Fruit fly (Drosophila melanogaster): Measurements from ENCODE around the gene CG12091.

CG12091 gene

dm6 chr3L:1569162-1569965, 32.7 kb upstream of the CG12091 start, which contains the start of gene Tmep:
Tmep (plus strand) TSS chr3L:1569181.
- TF ChIP-seq Mnt (GFP tag; optimal IDR thresholded peaks at IDR 0.05) (peak; percentile 5), cnc (optimal IDR thresholded peaks at IDR 0.05) (no peak), tj (GFP tag; optimal IDR thresholded peaks at IDR 0.05) (peak; percentile 61), CG33017 (tag; optimal IDR thresholded peaks at IDR 0.05) (no peak), CG5204 (GFP tag; optimal IDR thresholded peaks at IDR 0.05) (no peak), cic (GFP tag; optimal IDR thresholded peaks at IDR 0.05) (peak; percentile 63), CG1620 (GFP tag; optimal IDR thresholded peaks at IDR 0.05) (no peak)

dm6 chr3L:1568225-1569161, 31.9 kb upstream of the CG12091 start, which contains the start of gene CG7879:
CG7879 (minus strand) TSS chr3L:1568608.
- TF ChIP-seq cic (GFP tag; optimal IDR thresholded peaks at IDR 0.05) = peak; percentile 98
- no peak for TF ChIP-seq Hr96 (GFP tag; optimal IDR thresholded peaks at IDR 0.05)
- TF ChIP-seq CG11617 (GFP tag; optimal IDR thresholded peaks at IDR 0.05) = peak; percentile 7
- peak; percentile 28 for TF ChIP-seq CG1620 (GFP tag; optimal IDR thresholded peaks at IDR 0.05)
- TF ChIP-seq kay (GFP tag; ENCODE audit: borderline replicate concordance) = no peak
- TF ChIP-seq bab1 (GFP tag; optimal IDR thresholded peaks at IDR 0.05) = peak; percentile 53
- TF ChIP-seq Mnt (GFP tag; optimal IDR thresholded peaks at IDR 0.05) = peak; percentile 20
- TF ChIP-seq CG12768 (GFP tag; optimal IDR thresholded peaks at IDR 0.05) = no peak
- TF ChIP-seq ovo (GFP tag; optimal IDR thresholded peaks at IDR 0.05) = peak; percentile 2
- peak; percentile 24 for TF ChIP-seq CG7101 (tag; optimal IDR thresholded peaks at IDR 0.05)

dm6 chr3L:1565092-1565491, 28.5 kb upstream of the CG12091 start, which contains the start of gene CG12003:
CG12003 (plus strand) TSS chr3L:1565392.
- TF ChIP-seq tj (GFP tag; optimal IDR thresholded peaks at IDR 0.05) = no peak
- no peak for TF ChIP-seq toe (GFP tag; optimal IDR thresholded peaks at IDR 0.05)
- no peak for TF ChIP-seq CG12768 (GFP tag; optimal IDR thresholded peaks at IDR 0.05)
- no peak for TF ChIP-seq ovo (GFP tag; optimal IDR thresholded peaks at IDR 0.05)
- no peak for TF ChIP-seq Crg-1 (GFP tag; optimal IDR thresholded peaks at IDR 0.05)
- TF ChIP-seq bab1 (GFP tag; optimal IDR thresholded peaks at IDR 0.05) = no peak
- no peak for TF ChIP-seq pad (GFP tag; optimal IDR thresholded peaks at IDR 0.05)
- TF ChIP-seq kay (GFP tag; ENCODE audit: borderline replicate concordance) = no peak
- TF ChIP-seq cic (GFP tag; optimal IDR thresholded peaks at IDR 0.05) = no peak
- TF ChIP-seq CG11617 (GFP tag; optimal IDR thresholded peaks at IDR 0.05) = no peak
- no peak for TF ChIP-seq CG1620 (GFP tag; optimal IDR thresholded peaks at IDR 0.05)
- no peak for TF ChIP-seq CG7101 (tag; optimal IDR thresholded peaks at IDR 0.05)

- peak; percentile 89 for TF ChIP-seq CG7045 (GFP tag; optimal IDR thresholded peaks at IDR 0.05)
- TF ChIP-seq CG5204 (GFP tag; optimal IDR thresholded peaks at IDR 0.05) = no peak
- TF ChIP-seq CG12768 (GFP tag; optimal IDR thresholded peaks at IDR 0.05) = peak; percentile 95
- TF ChIP-seq ovo (GFP tag; optimal IDR thresholded peaks at IDR 0.05) = peak; percentile 86
- peak; percentile 91 for TF ChIP-seq bab1 (GFP tag; optimal IDR thresholded peaks at IDR 0.05)
- peak; percentile 93 for TF ChIP-seq Clk (GFP tag; optimal IDR thresholded peaks at IDR 0.05)
- TF ChIP-seq Mnt (GFP tag; optimal IDR thresholded peaks at IDR 0.05) = peak; percentile 92
- TF ChIP-seq tj (GFP tag; optimal IDR thresholded peaks at IDR 0.05) = peak; percentile 84
- peak; percentile 66 for TF ChIP-seq cic (GFP tag; optimal IDR thresholded peaks at IDR 0.05)
- TF ChIP-seq toe (GFP tag; optimal IDR thresholded peaks at IDR 0.05) = peak; percentile 94
- TF ChIP-seq CG14711 (tag; optimal IDR thresholded peaks at IDR 0.05) = peak; percentile 83
- TF ChIP-seq kay (GFP tag; ENCODE audit: borderline replicate concordance) = no peak
- no peak for TF ChIP-seq cnc (optimal IDR thresholded peaks at IDR 0.05)
- peak; percentile 86 for TF ChIP-seq CG33017 (tag; optimal IDR thresholded peaks at IDR 0.05)
- peak; percentile 90 for TF ChIP-seq CG1620 (GFP tag; optimal IDR thresholded peaks at IDR 0.05)
- TF ChIP-seq pad (GFP tag; optimal IDR thresholded peaks at IDR 0.05) = peak; percentile 83
- TF ChIP-seq Crg-1 (GFP tag; optimal IDR thresholded peaks at IDR 0.05) = peak; percentile 93
- TF ChIP-seq CG11617 (GFP tag; optimal IDR thresholded peaks at IDR 0.05) = peak; percentile 95
- peak; percentile 93 for TF ChIP-seq CG7101 (tag; optimal IDR thresholded peaks at IDR 0.05)
- TF ChIP-seq Hr96 (GFP tag; optimal IDR thresholded peaks at IDR 0.05) = peak; percentile 83
Measured at dm6 chr3L:1558178-1558788, 21.6 kb upstream of the CG12091 start, which contains the start of the genes Pex10 and CG12099. Pex10 (plus strand) TSS chr3L:1558228. CG12099 (minus strand) TSS chr3L:1558484.

- TF ChIP-seq Clk (GFP tag; optimal IDR thresholded peaks at IDR 0.05) (no peak), CG33017 (tag; optimal IDR thresholded peaks at IDR 0.05) (no peak), CG1620 (GFP tag; optimal IDR thresholded peaks at IDR 0.05) (no peak), CG5204 (GFP tag; optimal IDR thresholded peaks at IDR 0.05) (no peak), CG7101 (tag; optimal IDR thresholded peaks at IDR 0.05) (no peak), pad (GFP tag; optimal IDR thresholded peaks at IDR 0.05) (no peak), toe (GFP tag; optimal IDR thresholded peaks at IDR 0.05) (no peak), CG14711 (tag; optimal IDR thresholded peaks at IDR 0.05) (no peak), cnc (optimal IDR thresholded peaks at IDR 0.05) (no peak), kay (GFP tag; ENCODE audit: borderline replicate concordance) (no peak), Mnt (GFP tag; optimal IDR thresholded peaks at IDR 0.05) (no peak), ovo (GFP tag; optimal IDR thresholded peaks at IDR 0.05) (no peak), Crg-1 (GFP tag; optimal IDR thresholded peaks at IDR 0.05) (no peak)
Measured at dm6 chr3L:1553193-1553592, 16.6 kb upstream of the CG12091 start, which contains the start of gene Pcyt2. Pcyt2 (plus strand) TSS chr3L:1553493.

All from whole organism, adult.